Worm (Caenorhabditis elegans) whole organism, L4 larva: Measurements from ENCODE around the gene F54C9.11.

Source experiments
- D1046.2 ChIP-seq: fragments of 200-800 bp; sonication (Bioruptor generic); IDR thresholded peaks from 2 replicates; pipeline ENCODE4 v1.3.6; 2022; ENCODE audit warnings: missing genetic modification characterization, missing compliant biosample characterization
- F10B5.3 ChIP-seq: sonication (generic microtip); optimal IDR thresholded peaks from 2 replicates; lab custom pipeline; 2016; ENCODE audit warnings: mild to moderate bottlenecking, missing genetic modification characterization, missing compliant biosample characterization
- F37D6.2 ChIP-seq: sonication (generic microtip); optimal IDR thresholded peaks from 2 replicates; lab custom pipeline; 2016; ENCODE audit warnings: mild to moderate bottlenecking, missing genetic modification characterization, missing compliant biosample characterization
- R02D3.7 ChIP-seq: fragments of 150-350 bp; sonication (generic microtip); optimal IDR thresholded peaks from 3 replicates; lab custom pipeline; 2014; ENCODE audit warnings: missing biosample characterization, missing genetic modification characterization
- T26A8.4 ChIP-seq: fragments of 200-800 bp; sonication (Bioruptor generic); IDR thresholded peaks from 2 replicates; pipeline ENCODE4 v1.3.6; 2022; ENCODE audit warnings: missing genetic modification characterization, missing compliant biosample characterization
- Y105C5A.15 ChIP-seq: fragments of 200-800 bp; sonication (Bioruptor generic); IDR thresholded peaks from 2 replicates; pipeline ENCODE4 v1.3.6; 2022; ENCODE audit warnings: missing genetic modification characterization, missing compliant biosample characterization
- Y48G9A.11 ChIP-seq: fragments of 200-800 bp; sonication (Bioruptor generic); IDR thresholded peaks from 2 replicates; pipeline ENCODE4 v1.3.6; 2022; ENCODE audit warnings: missing genetic modification reagents, missing genetic modification characterization, missing compliant biosample characterization
- Y5F2A.4 ChIP-seq: fragments of 200-800 bp; sonication (Bioruptor generic); optimal IDR thresholded peaks from 2 replicates; lab custom pipeline; 2018; ENCODE audit warnings: mild to moderate bottlenecking, missing genetic modification characterization, missing compliant biosample characterization
- Y75B8A.6 ChIP-seq: fragments of 200-800 bp; sonication (Bioruptor generic); IDR thresholded peaks from 2 replicates; pipeline ENCODE4 v1.3.6; 2022; ENCODE audit warnings: missing genetic modification reagents, missing genetic modification characterization, missing compliant biosample characterization
- aha-1 ChIP-seq: fragments of 150-350 bp; peaks from one replicate; lab custom pipeline; 2014; ENCODE audit warnings: missing biosample characterization, missing genetic modification characterization
- ceh-28 ChIP-seq: fragments of 150-350 bp; optimal IDR thresholded peaks from 2 replicates; lab custom pipeline; 2014; ENCODE audit warnings: missing biosample characterization, missing genetic modification reagents, missing genetic modification characterization
- ctbp-1 ChIP-seq: fragments of 200-800 bp; sonication (Bioruptor generic); IDR thresholded peaks from 2 replicates; pipeline ENCODE4 v1.3.6; 2022; ENCODE audit warnings: missing genetic modification reagents, missing genetic modification characterization, missing compliant biosample characterization
- daf-16 ChIP-seq, 3 experiments: sonication (generic microtip); optimal IDR thresholded peaks; 2 replicates each; lab custom pipeline; 2016 to 2017; ENCODE audit warnings: missing genetic modification characterization in 3 of 3, missing genetic modification reagents in 3 of 3, mild to moderate bottlenecking in 2 of 3, missing compliant biosample characterization in 2 of 3, missing biosample characterization in 1 of 3, moderate library complexity in 1 of 3
- dmd-8 ChIP-seq: fragments of 200-800 bp; sonication (Bioruptor generic); IDR thresholded peaks from 2 replicates; pipeline ENCODE4 v1.3.6; 2022; ENCODE audit warnings: missing genetic modification characterization, missing compliant biosample characterization
- dpl-1 ChIP-seq: fragments of 150-350 bp; optimal IDR thresholded peaks from 2 replicates; lab custom pipeline; 2014; ENCODE audit warnings: missing biosample characterization, missing genetic modification reagents, missing genetic modification characterization
- fkh-10 ChIP-seq: fragments of 150-350 bp; optimal IDR thresholded peaks from 2 replicates; lab custom pipeline; 2014; ENCODE audit warnings: missing biosample characterization, missing genetic modification reagents, missing genetic modification characterization
- fos-1 ChIP-seq: fragments of 150-350 bp; optimal IDR thresholded peaks from 2 replicates; lab custom pipeline; 2014; ENCODE audit warnings: missing biosample characterization, missing genetic modification characterization
- gei-8 ChIP-seq: fragments of 200-800 bp; sonication (Bioruptor generic); optimal IDR thresholded peaks from 2 replicates; lab custom pipeline; 2018; ENCODE audit warnings: mild to moderate bottlenecking, missing genetic modification characterization, missing compliant biosample characterization
- hmg-1.1 ChIP-seq: fragments of 200-800 bp; sonication (Bioruptor generic); IDR thresholded peaks from 2 replicates; pipeline ENCODE4 v1.3.6; 2022; ENCODE audit warnings: missing genetic modification reagents, missing genetic modification characterization, missing compliant biosample characterization
- lin-13 ChIP-seq: fragments of 150-350 bp; optimal IDR thresholded peaks from 2 replicates; lab custom pipeline; 2014; ENCODE audit warnings: missing biosample characterization, missing genetic modification reagents, missing genetic modification characterization
- lin-38 ChIP-seq: fragments of 200-800 bp; sonication (Bioruptor generic); IDR thresholded peaks from 2 replicates; pipeline ENCODE4 v1.3.6; 2022; ENCODE audit warnings: missing genetic modification reagents, missing genetic modification characterization, missing compliant biosample characterization
- lin-39 ChIP-seq: fragments of 150-350 bp; optimal IDR thresholded peaks from 2 replicates; lab custom pipeline; 2014; ENCODE audit warnings: missing biosample characterization, missing genetic modification reagents, missing genetic modification characterization
- lir-3 ChIP-seq: sonication (generic microtip); optimal IDR thresholded peaks from 2 replicates; lab custom pipeline; 2016; ENCODE audit warnings: mild to moderate bottlenecking, missing genetic modification characterization, missing compliant biosample characterization
- lsy-2 ChIP-seq, 2 experiments: fragments of 150-350 bp in 1 of 2; sonication (generic microtip) in 1 of 2; optimal IDR thresholded peaks; 2 replicates each; lab custom pipeline; 2014 to 2017; ENCODE audit warnings: missing biosample characterization in 2 of 2, missing genetic modification characterization in 2 of 2
- mdl-1 ChIP-seq, 2 experiments: fragments of 150-350 bp in 1 of 2; sonication (generic microtip) in 1 of 2; optimal IDR thresholded peaks; 2 replicates each; lab custom pipeline; 2014 to 2017; ENCODE audit warnings: missing biosample characterization in 2 of 2, missing genetic modification characterization in 2 of 2
- mdt-29 ChIP-seq: fragments of 200-800 bp; sonication (Bioruptor generic); IDR thresholded peaks from 2 replicates; pipeline ENCODE4 v1.3.6; 2022; ENCODE audit warnings: missing genetic modification reagents, missing genetic modification characterization, missing compliant biosample characterization
- mes-2 ChIP-seq: sonication (generic microtip); optimal IDR thresholded peaks from 2 replicates; lab custom pipeline; 2016; ENCODE audit warnings: missing genotype, mild to moderate bottlenecking, missing genetic modification characterization, missing compliant biosample characterization; ENCODE audit not compliant: poor library complexity, severe bottlenecking
- mxl-2 ChIP-seq: fragments of 200-800 bp; sonication (Bioruptor generic); conservative IDR thresholded peaks from 2 replicates; pipeline ENCODE4 v1.3.6; 2022; ENCODE audit warnings: missing genetic modification reagents, missing genetic modification characterization, missing compliant biosample characterization
- nhr-11 ChIP-seq: fragments of 150-350 bp; optimal IDR thresholded peaks from 2 replicates; lab custom pipeline; 2014; ENCODE audit warnings: missing biosample characterization, missing genetic modification characterization
- nhr-41 ChIP-seq: fragments of 200-800 bp; sonication (Bioruptor generic); IDR thresholded peaks from 2 replicates; pipeline ENCODE4 v1.3.6; 2022; ENCODE audit warnings: missing genetic modification reagents, missing genetic modification characterization, missing compliant biosample characterization
- nhr-48 ChIP-seq: sonication (generic microtip); optimal IDR thresholded peaks from 2 replicates; lab custom pipeline; 2016; ENCODE audit warnings: mild to moderate bottlenecking, missing genetic modification characterization, missing compliant biosample characterization
- nhr-6 ChIP-seq: fragments of 150-350 bp; optimal IDR thresholded peaks from 2 replicates; lab custom pipeline; 2014; ENCODE audit warnings: missing biosample characterization, missing genetic modification characterization
- nhr-77 ChIP-seq: fragments of 150-350 bp; optimal IDR thresholded peaks from 2 replicates; lab custom pipeline; 2014; ENCODE audit warnings: missing biosample characterization, missing genetic modification characterization
- pha-4 ChIP-seq, 2 experiments: fragments of 150-350 bp in 1 of 2; fragments of 200-800 bp in 1 of 2; sonication (Bioruptor generic) in 1 of 2; IDR thresholded peaks in 1 of 2; optimal IDR thresholded peaks in 1 of 2; 2 replicates each; pipeline versions ENCODE4 v1.3.6 to Lab custom; 2014 to 2022; ENCODE audit warnings: missing genetic modification characterization in 2 of 2, missing genetic modification reagents in 2 of 2, missing biosample characterization in 1 of 2, missing compliant biosample characterization in 1 of 2
- php-3 ChIP-seq: fragments of 200-800 bp; sonication (Bioruptor generic); IDR thresholded peaks from 2 replicates; pipeline ENCODE4 v1.3.6; 2022; ENCODE audit warnings: missing genetic modification reagents, missing genetic modification characterization, missing compliant biosample characterization
- pqm-1 ChIP-seq: sonication (generic microtip); optimal IDR thresholded peaks from 2 replicates; lab custom pipeline; 2017; ENCODE audit warnings: missing biosample characterization, missing genetic modification characterization
- rbr-2 ChIP-seq: sonication (generic microtip); optimal IDR thresholded peaks from 2 replicates; lab custom pipeline; 2016; ENCODE audit warnings: missing genotype, missing genetic modification characterization, missing compliant biosample characterization
- sdz-12 ChIP-seq: fragments of 200-800 bp; sonication (Bioruptor generic); optimal IDR thresholded peaks from 2 replicates; lab custom pipeline; 2018; ENCODE audit warnings: mild to moderate bottlenecking, missing genetic modification characterization, missing compliant biosample characterization
- snpc-1.2 ChIP-seq: fragments of 200-800 bp; sonication (Bioruptor generic); IDR thresholded peaks from 2 replicates; pipeline ENCODE4 v1.3.6; 2022; ENCODE audit warnings: missing genetic modification reagents, missing genetic modification characterization, missing compliant biosample characterization
- spr-3 ChIP-seq: fragments of 200-800 bp; sonication (Bioruptor generic); optimal IDR thresholded peaks from 2 replicates; lab custom pipeline; 2018; ENCODE audit warnings: mild to moderate bottlenecking, missing genetic modification characterization, missing compliant biosample characterization
- tag-97 ChIP-seq: fragments of 200-800 bp; sonication (Bioruptor generic); IDR thresholded peaks from 2 replicates; pipeline ENCODE4 v1.3.6; 2022; ENCODE audit warnings: missing genetic modification characterization, missing compliant biosample characterization
- tra-1 ChIP-seq: fragments of 200-800 bp; sonication (Bioruptor generic); IDR thresholded peaks from 2 replicates; pipeline ENCODE4 v1.3.6; 2022; ENCODE audit warnings: missing genetic modification reagents, missing genetic modification characterization, missing compliant biosample characterization
- unc-130 ChIP-seq: sonication (generic microtip); optimal IDR thresholded peaks from 2 replicates; lab custom pipeline; 2016; ENCODE audit warnings: missing genetic modification reagents, missing genetic modification characterization, missing compliant biosample characterization
- vab-7 ChIP-seq: fragments of 200-800 bp; sonication (Bioruptor generic); IDR thresholded peaks from 2 replicates; pipeline ENCODE4 v1.3.6; 2022; ENCODE audit warnings: missing genetic modification reagents, missing genetic modification characterization, missing compliant biosample characterization
- zfp-3 ChIP-seq: fragments of 200-800 bp; sonication (Bioruptor generic); conservative IDR thresholded peaks from 2 replicates; pipeline ENCODE4 v1.3.6; 2022; ENCODE audit warnings: missing genetic modification reagents, missing genetic modification characterization, missing compliant biosample characterization

Gene F54C9.11

ce11 chrII:8603567-8604359, 18.9 kb upstream of the F54C9.11 start, which contains the start of gene suf-1 (continued):
- TF ChIP-seq pha-4 (GFP tag; IDR thresholded peaks at IDR 0.05; lab: Robert Waterston, UW) = peak; percentile 46; the same call in 1 of the 2 replicates
- TF ChIP-seq pha-4 (tag; optimal IDR thresholded peaks at IDR 0.05; lab: Kevin White, UChicago) = no peak
- 0 out of 2 replicates have a peak, but pooled peaks have one; percentile 23 for TF ChIP-seq Y75B8A.6 (GFP tag; lab: Robert Waterston, UW)
- TF ChIP-seq mdt-29 (GFP tag; lab: Robert Waterston, UW) = 0 out of 2 replicates have a peak, but pooled peaks have one; percentile 52
- no peak for TF ChIP-seq F37D6.2 (tag; lab: Kevin White, UChicago)
- TF ChIP-seq snpc-1.2 (GFP tag; lab: Robert Waterston, UW) = peak; percentile 72
- TF ChIP-seq spr-3 = peak; percentile 46
- TF ChIP-seq aha-1 (tag; lab: Kevin White, UChicago) = peak; percentile 80
- TF ChIP-seq gei-8 (GFP tag; lab: Kevin White, UChicago) = no peak
- peak; percentile 56; the same call in 1 of the 2 replicates for TF ChIP-seq dmd-8 (GFP tag; lab: Robert Waterston, UW)
- peak; percentile 50 for TF ChIP-seq T26A8.4 (GFP tag; lab: Robert Waterston, UW)
- TF ChIP-seq vab-7 (GFP tag; lab: Robert Waterston, UW) = 0 out of 2 replicates have a peak, but pooled peaks have one; percentile 13
- no peak for TF ChIP-seq nhr-48 (tag; lab: Kevin White, UChicago)
- peak; percentile 30 for TF ChIP-seq dpl-1 (GFP tag; lab: Kevin White, UChicago)
- TF ChIP-seq tra-1 (GFP tag; lab: Robert Waterston, UW) = 0 out of 2 replicates have a peak, but pooled peaks have one; percentile 47
- no peak for TF ChIP-seq nhr-41 (GFP tag; lab: Robert Waterston, UW)
- peak; percentile 68 for TF ChIP-seq lin-13 (GFP tag; lab: Kevin White, UChicago)
- TF ChIP-seq unc-130 (GFP tag; lab: Kevin White, UChicago) = peak; percentile 57
- 0 out of 2 replicates have a peak, but pooled peaks have one; percentile 24 for TF ChIP-seq Y105C5A.15 (GFP tag; lab: Robert Waterston, UW)
- TF ChIP-seq lin-38 = peak; percentile 80
- peak; percentile 69 for TF ChIP-seq mes-2 (tag; lab: Kevin White, UChicago)
- TF ChIP-seq Y48G9A.11 (GFP tag; lab: Robert Waterston, UW) = peak; percentile 64; the same call in 1 of the 2 replicates
- TF ChIP-seq fos-1 = no peak
- no peak for TF ChIP-seq D1046.2 (GFP tag; lab: Robert Waterston, UW)
- peak; percentile 21 for TF ChIP-seq Y5F2A.4 (GFP tag; lab: Kevin White, UChicago)
- peak; percentile 36; the same call in 1 of the 2 replicates for TF ChIP-seq ctbp-1 (GFP tag; lab: Robert Waterston, UW)

ce11 chrII:8602337-8602944, 17.6 kb upstream of the F54C9.11 start, which contains the start of the genes cpf-1 and rpl-26:
cpf-1 (minus strand) TSS chrII:8602440.
rpl-26 (plus strand) TSS chrII:8602785.
- no peak for TF ChIP-seq lin-39
- TF ChIP-seq ceh-28 (tag; lab: Kevin White, UChicago) = no peak
- TF ChIP-seq lir-3 = no peak
- TF ChIP-seq fkh-10 (GFP tag; lab: Kevin White, UChicago) = peak; percentile 24
- no peak for TF ChIP-seq zfp-3
- TF ChIP-seq R02D3.7 (tag; lab: Kevin White, UChicago) = no peak
- TF ChIP-seq nhr-77 (tag; lab: Kevin White, UChicago) = peak; percentile 57
- no peak for TF ChIP-seq F10B5.3 (tag; lab: Kevin White, UChicago)
- peak; percentile 32 for TF ChIP-seq rbr-2
- TF ChIP-seq hmg-1.1 (GFP tag; lab: Robert Waterston, UW) = 0 out of 2 replicates have a peak, but pooled peaks have one; percentile 21
- no peak for TF ChIP-seq ctbp-1 (GFP tag; lab: Robert Waterston, UW)
- TF ChIP-seq mxl-2 (GFP tag; lab: Robert Waterston, UW) = no peak
- no peak for TF ChIP-seq daf-16 (GFP tag; optimal IDR thresholded peaks at IDR 0.05; lab: Kevin White, UChicago)
- TF ChIP-seq daf-16 (tag; optimal IDR thresholded peaks at IDR 0.05; lab: Kevin White, UChicago) = no peak
- peak; percentile 61 for TF ChIP-seq aha-1 (tag; lab: Kevin White, UChicago)
- TF ChIP-seq mdl-1 (tag; optimal IDR thresholded peaks at IDR 0.05; lab: Kevin White, UChicago) = no peak
- TF ChIP-seq php-3 (GFP tag; lab: Robert Waterston, UW) = no peak
- TF ChIP-seq pqm-1 = no peak
- no peak for TF ChIP-seq sdz-12 (GFP tag; lab: Kevin White, UChicago)
- TF ChIP-seq dpl-1 (GFP tag; lab: Kevin White, UChicago) = peak; percentile 70
- no peak for TF ChIP-seq tag-97
- peak in 1 of 2 experiments; percentile 89 for TF ChIP-seq lsy-2 (tag; optimal IDR thresholded peaks at IDR 0.05; lab: Kevin White, UChicago)
- TF ChIP-seq Y75B8A.6 (GFP tag; lab: Robert Waterston, UW) = no peak
- 0 out of 2 replicates have a peak, but pooled peaks have one; percentile 11 for TF ChIP-seq T26A8.4 (GFP tag; lab: Robert Waterston, UW)
- peak; percentile 15 for TF ChIP-seq nhr-6 (tag; lab: Kevin White, UChicago)
- peak; percentile 23 for TF ChIP-seq nhr-11
